Worm (Caenorhabditis elegans): ENCODE results near the gene C11G6.2.

DNA sequence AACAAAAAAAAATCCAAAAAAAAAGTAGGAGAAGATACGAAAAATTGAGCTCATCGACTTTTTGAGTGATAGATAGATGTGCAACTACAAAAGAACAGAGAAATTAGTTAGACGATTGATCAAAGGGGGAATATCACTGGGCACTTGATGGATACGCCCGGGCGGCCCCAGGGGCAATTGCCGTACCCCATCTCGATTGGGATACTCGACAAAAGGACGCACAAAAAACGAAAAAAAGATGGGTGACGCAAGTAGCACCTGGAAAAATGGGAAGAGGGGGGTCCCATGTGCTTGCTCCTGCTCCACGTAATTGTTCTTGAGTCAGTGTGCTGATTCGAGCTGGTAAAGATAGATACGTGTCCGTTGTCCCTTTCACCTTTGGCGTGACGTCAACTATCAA is 32.6 kb downstream of the C11G6.2 start:
- no peak for TF ChIP-seq Y55F3AM.14 (GFP tag; optimal IDR thresholded peaks at IDR 0.05)
- TF ChIP-seq mdl-1 (tag; optimal IDR thresholded peaks at IDR 0.05), result no peak
- TF ChIP-seq nhr-21 (tag; optimal IDR thresholded peaks at IDR 0.05), result no peak
- TF ChIP-seq unc-39 (tag; optimal IDR thresholded peaks at IDR 0.05), result no peak
- no peak for TF ChIP-seq aly-2 (tag; optimal IDR thresholded peaks at IDR 0.05)
- no peak for TF ChIP-seq fos-1 (tag; optimal IDR thresholded peaks at IDR 0.05)
- no peak for TF ChIP-seq ama-1 (optimal IDR thresholded peaks at IDR 0.05)
- no peak for TF ChIP-seq zag-1 (tag; optimal IDR thresholded peaks at IDR 0.05)
- no peak for TF ChIP-seq C34F6.9 (tag; optimal IDR thresholded peaks at IDR 0.05)
- TF ChIP-seq nhr-12 (tag; optimal IDR thresholded peaks at IDR 0.05), result no peak
